Fruit fly (Drosophila melanogaster) whole organism, embryonic: Measurements from ENCODE around the gene CG13898.

Experiments
- Atf6 ChIP-seq: fragments of 200-800 bp; sonication (Bioruptor generic); IDR thresholded peaks from 2 replicates; pipeline ENCODE4 v1.3.6; 2022; ENCODE audit warnings: missing biosample characterization, missing genetic modification characterization
- CG18262 ChIP-seq: fragments of 200-800 bp; optimal IDR thresholded peaks from 3 replicates; lab custom pipeline; 2019; ENCODE audit warnings: missing biosample characterization, mild to moderate bottlenecking, missing genetic modification characterization, moderate library complexity
- CG2120 ChIP-seq: fragments of 200-800 bp; sonication (Bioruptor generic); optimal IDR thresholded peaks from 3 replicates; lab custom pipeline; 2016; ENCODE audit warnings: missing biosample characterization, missing genetic modification characterization
- Poxn ChIP-seq: fragments of 200-800 bp; sonication (Bioruptor generic); IDR thresholded peaks from 2 replicates; pipeline ENCODE4 v1.3.6; 2022; ENCODE audit warnings: missing biosample characterization, missing genetic modification characterization
- amos ChIP-seq: fragments of 200-800 bp; sonication (Bioruptor generic); IDR thresholded peaks from 2 replicates; pipeline ENCODE4 v1.3.6; 2022; ENCODE audit warnings: missing biosample characterization, missing genetic modification characterization; ENCODE audit not compliant: partially characterized antibody
- crol ChIP-seq: fragments of 200-800 bp; sonication (Bioruptor generic); IDR thresholded peaks from 2 replicates; pipeline ENCODE4 v1.3.6; 2022; ENCODE audit warnings: missing biosample characterization, missing genetic modification characterization
- ems ChIP-seq: fragments of 200-800 bp; sonication (Bioruptor generic); optimal IDR thresholded peaks from 3 replicates; lab custom pipeline; 2016; ENCODE audit warnings: missing biosample characterization, missing genetic modification characterization
- fd3F ChIP-seq: fragments of 200-800 bp; sonication (Bioruptor generic); optimal IDR thresholded peaks from 2 replicates; lab custom pipeline; 2018; ENCODE audit warnings: missing biosample characterization, mild to moderate bottlenecking, missing genetic modification characterization, moderate library complexity
- gfzf ChIP-seq: fragments of 200-800 bp; sonication (Bioruptor generic); optimal IDR thresholded peaks from 2 replicates; lab custom pipeline; 2016; ENCODE audit warnings: missing biosample characterization, mild to moderate bottlenecking, missing genetic modification characterization, moderate library complexity
- odd ChIP-seq: fragments of 200-800 bp; sonication (Bioruptor generic); optimal IDR thresholded peaks from 2 replicates; lab custom pipeline; 2017; ENCODE audit warnings: missing biosample characterization, mild to moderate bottlenecking, missing genetic modification characterization

- no peak for TF ChIP-seq odd (GFP tag; lab: Kevin White, UChicago)
- TF ChIP-seq crol (GFP tag; lab: Robert Waterston, UW) = no peak
- TF ChIP-seq gfzf = no peak
- TF ChIP-seq CG2120 (GFP tag; lab: Kevin White, UChicago) = no peak
- no peak for TF ChIP-seq amos (GFP tag; lab: Robert Waterston, UW)
- no peak for TF ChIP-seq ems (GFP tag; lab: Kevin White, UChicago)
- TF ChIP-seq Atf6 (GFP tag; lab: Robert Waterston, UW) = no peak
- TF ChIP-seq CG18262 = no peak
- no peak for TF ChIP-seq Poxn (GFP tag; lab: Robert Waterston, UW)
- TF ChIP-seq fd3F (GFP tag; lab: Kevin White, UChicago) = no peak
Measured at dm6 chr3L:793733-794320, 10.0 kb downstream of the CG13898 start.
